Worm (Caenorhabditis elegans): ENCODE results near the gene sms-2.

Gene sms-2

DNA sequence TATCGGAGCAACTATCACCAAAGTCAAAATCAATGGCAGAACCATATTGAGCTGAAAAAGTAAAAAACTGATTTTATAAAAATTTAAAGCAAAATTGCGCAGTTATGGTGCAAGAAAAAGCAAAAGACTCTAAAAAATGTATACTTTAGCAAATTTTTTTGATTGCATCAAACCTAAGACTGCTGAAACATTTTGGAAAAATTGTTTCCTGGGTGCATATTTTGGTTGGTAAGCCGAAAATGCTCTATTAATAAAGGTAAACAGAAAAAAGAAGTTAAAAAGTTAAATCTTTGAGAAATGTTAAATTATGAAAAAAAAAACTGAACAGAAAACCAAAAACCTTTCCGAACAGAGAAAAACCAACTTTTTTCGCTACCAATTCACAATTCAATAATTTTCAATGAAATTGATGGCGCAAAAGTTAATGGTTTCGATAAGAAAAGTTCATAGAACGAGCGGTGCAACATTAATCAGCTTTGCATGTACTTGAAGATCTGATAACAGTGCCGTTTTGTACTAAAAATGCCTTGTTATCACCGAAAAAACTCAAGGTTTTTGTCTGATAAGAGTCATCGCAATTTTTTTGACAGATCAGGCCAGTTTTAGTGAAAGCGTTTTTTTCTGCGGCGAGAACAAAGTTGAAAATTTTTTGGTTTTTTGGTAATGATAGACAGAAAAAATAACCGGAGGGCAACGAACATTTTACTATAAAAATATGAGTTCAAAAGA, 29.4 kb upstream of the sms-2 start, which contains the start of gene abhd-3.2:
Gene abhd-3.2, minus strand, starts transcription at position 51 of the 729 bp plus-strand sequence.
- TF ChIP-seq tbx-37 (GFP tag; conservative IDR thresholded peaks at IDR 0.05) (no peak), aly-1 (tag; optimal IDR thresholded peaks at IDR 0.05) (no peak), ets-7 (tag; optimal IDR thresholded peaks at IDR 0.05) (no peak), tra-4 (tag; optimal IDR thresholded peaks at IDR 0.05) (no peak), B0310.2 (tag; optimal IDR thresholded peaks at IDR 0.05) (no peak), sea-1 (GFP tag; conservative IDR thresholded peaks at IDR 0.05) (no peak), hmbx-1 (tag; optimal IDR thresholded peaks at IDR 0.05) (no peak), ama-1 (optimal IDR thresholded peaks at IDR 0.05) (no peak), hnd-1 (tag; optimal IDR thresholded peaks at IDR 0.05) (no peak)

- TF ChIP-seq hmg-4 (GFP tag; optimal IDR thresholded peaks at IDR 0.05) = no peak
- no peak for TF ChIP-seq hmbx-1 (tag; optimal IDR thresholded peaks at IDR 0.05)
- TF ChIP-seq ets-7 (tag; optimal IDR thresholded peaks at IDR 0.05) = no peak
- no peak for TF ChIP-seq pes-1 (GFP tag; IDR thresholded peaks at IDR 0.05)
- no peak for TF ChIP-seq tbx-37 (GFP tag; conservative IDR thresholded peaks at IDR 0.05)
- no peak for TF ChIP-seq scrt-1 (GFP tag; IDR thresholded peaks at IDR 0.05)
- no peak for TF ChIP-seq ceh-36 (tag; optimal IDR thresholded peaks at IDR 0.05)
- TF ChIP-seq F13C5.2 (tag; optimal IDR thresholded peaks at IDR 0.05) = no peak
- no peak for TF ChIP-seq aly-1 (tag; optimal IDR thresholded peaks at IDR 0.05)
- TF ChIP-seq B0310.2 (tag; optimal IDR thresholded peaks at IDR 0.05) = no peak
- TF ChIP-seq sea-1 (GFP tag; conservative IDR thresholded peaks at IDR 0.05) = no peak
- no peak for TF ChIP-seq ceh-13 (GFP tag; optimal IDR thresholded peaks at IDR 0.05)
- TF ChIP-seq hnd-1 (tag; optimal IDR thresholded peaks at IDR 0.05) = no peak
- no peak for TF ChIP-seq flt-1 (GFP tag; IDR thresholded peaks at IDR 0.05)
- no peak for TF ChIP-seq tbx-11 (GFP tag; IDR thresholded peaks at IDR 0.05)
These were observed 26.5 kb upstream of the sms-2 start for ce11 chrX:975236-975535.

DNA sequence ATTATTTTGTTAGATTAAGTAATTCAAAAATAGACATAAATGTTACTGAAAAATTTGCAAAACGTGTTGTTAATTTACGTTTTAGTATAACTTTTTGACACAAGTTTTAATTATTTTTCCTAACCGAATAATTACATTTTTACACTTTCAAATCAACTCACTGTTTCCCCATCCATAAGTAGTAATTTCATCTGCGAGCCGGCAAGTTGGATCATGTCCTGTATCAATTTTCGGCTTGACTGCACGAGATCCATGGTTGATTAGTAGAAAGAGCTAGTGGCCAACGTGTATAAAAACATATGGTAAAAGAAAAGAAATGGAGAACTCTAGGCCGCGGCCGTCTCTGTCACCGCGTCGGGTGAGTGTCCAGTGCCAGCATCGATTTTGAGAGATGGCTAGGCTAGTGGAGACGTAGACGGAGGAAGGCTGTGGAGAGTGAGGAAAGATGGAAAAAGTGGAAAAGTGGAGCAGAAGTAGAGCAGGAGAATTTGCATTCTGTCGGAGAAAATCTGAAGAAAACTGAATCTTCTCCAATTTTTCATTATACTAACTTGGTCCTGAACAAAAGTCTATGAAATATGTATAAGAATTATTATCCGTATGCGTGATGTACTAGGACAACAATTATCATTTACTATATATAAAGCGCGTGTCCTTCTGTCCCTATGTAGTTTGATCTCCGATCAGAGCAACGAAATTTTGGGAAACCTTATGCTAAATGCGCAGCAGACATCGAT, 26.0 kb upstream of the sms-2 start, which contains the start of gene vps-45:
Gene vps-45, minus strand, starts transcription at position 350 of the 737 bp plus-strand sequence.
- peak; percentile 45 for TF ChIP-seq hmg-4 (GFP tag; optimal IDR thresholded peaks at IDR 0.05)
- TF ChIP-seq F13C5.2 (tag; optimal IDR thresholded peaks at IDR 0.05) = peak; percentile 7
- TF ChIP-seq sea-1 (GFP tag; conservative IDR thresholded peaks at IDR 0.05) = no peak

- TF ChIP-seq pes-1 (GFP tag; IDR thresholded peaks at IDR 0.05) = no peak
- no peak for TF ChIP-seq tbx-37 (GFP tag; conservative IDR thresholded peaks at IDR 0.05)
- no peak for TF ChIP-seq ceh-13 (GFP tag; optimal IDR thresholded peaks at IDR 0.05)
- no peak for TF ChIP-seq ceh-36 (tag; optimal IDR thresholded peaks at IDR 0.05)
- no peak for TF ChIP-seq hmbx-1 (tag; optimal IDR thresholded peaks at IDR 0.05)
- TF ChIP-seq ets-7 (tag; optimal IDR thresholded peaks at IDR 0.05) = no peak
- TF ChIP-seq ama-1 (optimal IDR thresholded peaks at IDR 0.05) = no peak
- no peak for TF ChIP-seq aly-1 (tag; optimal IDR thresholded peaks at IDR 0.05)
- no peak for TF ChIP-seq sea-1 (GFP tag; conservative IDR thresholded peaks at IDR 0.05)
- TF ChIP-seq tbx-11 (GFP tag; IDR thresholded peaks at IDR 0.05) = no peak
- TF ChIP-seq flt-1 (GFP tag; IDR thresholded peaks at IDR 0.05) = no peak
- no peak for TF ChIP-seq B0310.2 (tag; optimal IDR thresholded peaks at IDR 0.05)
- TF ChIP-seq tra-4 (tag; optimal IDR thresholded peaks at IDR 0.05) = no peak
- TF ChIP-seq hmg-4 (GFP tag; optimal IDR thresholded peaks at IDR 0.05) = no peak
- TF ChIP-seq hnd-1 (tag; optimal IDR thresholded peaks at IDR 0.05) = no peak
These were observed 21.4 kb upstream of the sms-2 start, which contains the start of gene C44C1.6 for ce11 chrX:970072-970471. Gene C44C1.6 (minus strand): TSS chrX:970270.

DNA sequence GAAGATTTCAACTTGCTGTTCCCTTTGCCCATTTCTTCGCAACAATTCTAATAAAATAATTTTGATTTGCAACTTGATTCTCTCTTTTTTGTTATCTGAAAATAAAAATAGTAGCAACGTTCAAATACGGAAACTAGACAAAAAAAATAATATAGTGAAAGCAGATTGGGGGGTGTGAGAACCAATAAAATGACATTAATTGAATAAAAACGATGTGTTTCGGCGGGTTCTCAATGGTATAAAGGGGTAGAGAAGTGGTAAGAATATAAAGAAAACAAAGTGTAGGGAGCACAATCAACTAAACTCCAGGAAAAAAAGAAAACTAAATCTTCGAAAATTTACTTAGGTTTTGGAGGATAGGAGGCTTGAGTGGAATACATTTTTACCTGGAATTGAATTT, 14.5 kb upstream of the sms-2 start, which contains the start of gene ncs-1:
Gene ncs-1, minus strand, starts transcription at position 101 of the 400 bp plus-strand sequence.
- TF ChIP-seq tbx-11 (GFP tag; IDR thresholded peaks at IDR 0.05) (no peak), scrt-1 (GFP tag; IDR thresholded peaks at IDR 0.05) (no peak), ceh-36 (tag; optimal IDR thresholded peaks at IDR 0.05) (no peak), ama-1 (optimal IDR thresholded peaks at IDR 0.05) (no peak), aly-1 (tag; optimal IDR thresholded peaks at IDR 0.05) (no peak), hmg-4 (GFP tag; optimal IDR thresholded peaks at IDR 0.05) (no peak), tbx-37 (GFP tag; conservative IDR thresholded peaks at IDR 0.05) (no peak), hmbx-1 (tag; optimal IDR thresholded peaks at IDR 0.05) (no peak), tra-4 (tag; optimal IDR thresholded peaks at IDR 0.05) (no peak), sea-1 (GFP tag; conservative IDR thresholded peaks at IDR 0.05) (no peak), ets-7 (tag; optimal IDR thresholded peaks at IDR 0.05) (no peak), ceh-13 (GFP tag; optimal IDR thresholded peaks at IDR 0.05) (no peak), pes-1 (GFP tag; IDR thresholded peaks at IDR 0.05) (no peak), F13C5.2 (tag; optimal IDR thresholded peaks at IDR 0.05) (no peak), hnd-1 (tag; optimal IDR thresholded peaks at IDR 0.05) (no peak), flt-1 (GFP tag; IDR thresholded peaks at IDR 0.05) (no peak), B0310.2 (tag; optimal IDR thresholded peaks at IDR 0.05) (no peak)

DNA sequence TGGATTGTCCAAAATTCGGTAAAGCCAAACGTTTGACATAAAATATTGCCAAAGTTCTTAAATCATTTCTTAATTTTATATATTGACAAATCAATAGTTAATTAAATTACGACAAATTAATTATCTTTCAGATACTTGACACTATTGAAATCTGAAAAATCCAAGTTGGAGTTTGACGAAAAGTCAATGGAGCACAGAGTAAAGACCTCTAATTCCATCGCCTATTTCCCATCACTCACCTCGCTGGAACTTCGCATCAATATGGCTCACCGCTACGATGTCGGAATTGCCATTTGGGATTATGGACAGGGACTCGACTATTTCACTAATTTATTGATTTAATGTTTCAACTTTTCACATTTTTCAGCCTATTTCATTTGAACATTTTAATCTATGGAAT, 11.5 kb upstream of the sms-2 start:
- TF ChIP-seq ets-7 (tag; optimal IDR thresholded peaks at IDR 0.05) (no peak), F13C5.2 (tag; optimal IDR thresholded peaks at IDR 0.05) (no peak), B0310.2 (tag; optimal IDR thresholded peaks at IDR 0.05) (no peak), hnd-1 (tag; optimal IDR thresholded peaks at IDR 0.05) (no peak), flt-1 (GFP tag; IDR thresholded peaks at IDR 0.05) (no peak), tbx-37 (GFP tag; conservative IDR thresholded peaks at IDR 0.05) (no peak), hmg-4 (GFP tag; optimal IDR thresholded peaks at IDR 0.05) (no peak), scrt-1 (GFP tag; IDR thresholded peaks at IDR 0.05) (no peak), ceh-36 (tag; optimal IDR thresholded peaks at IDR 0.05) (no peak), hmbx-1 (tag; optimal IDR thresholded peaks at IDR 0.05) (no peak), sea-1 (GFP tag; conservative IDR thresholded peaks at IDR 0.05) (no peak), pes-1 (GFP tag; IDR thresholded peaks at IDR 0.05) (no peak), tbx-11 (GFP tag; IDR thresholded peaks at IDR 0.05) (no peak), ceh-13 (GFP tag; optimal IDR thresholded peaks at IDR 0.05) (no peak), ama-1 (optimal IDR thresholded peaks at IDR 0.05) (no peak), tra-4 (tag; optimal IDR thresholded peaks at IDR 0.05) (no peak), aly-1 (tag; optimal IDR thresholded peaks at IDR 0.05) (no peak)

Measured in whole organism, early embryonic.